Fruit fly (Drosophila melanogaster): Measurements from ENCODE around the gene CG7702.

Gene CG7702

DNA sequence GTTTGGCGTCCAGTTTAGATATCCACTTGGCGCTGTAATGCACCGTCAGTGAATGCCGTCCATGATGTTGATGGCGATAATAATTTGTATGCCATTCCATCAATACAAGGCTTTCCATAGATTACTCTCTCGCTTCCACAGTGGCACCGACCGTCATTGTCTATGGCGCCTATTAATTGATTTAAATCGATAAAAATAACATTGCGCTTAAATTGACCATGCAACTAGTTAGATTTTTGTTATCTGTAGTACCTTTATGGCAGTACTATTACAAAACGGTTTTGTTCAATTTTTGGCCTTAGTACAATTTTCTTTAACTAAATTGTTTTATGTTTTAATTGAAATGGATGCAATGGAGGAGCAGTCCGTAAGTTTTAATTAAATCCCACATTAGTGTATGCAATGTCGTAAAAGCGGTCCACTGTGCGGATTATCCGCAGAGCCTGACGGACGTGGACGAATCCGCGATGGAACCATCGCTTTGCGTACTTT, 49.7 kb upstream of the CG7702 start (continued):
- TF ChIP-seq CG8319 (GFP tag; optimal IDR thresholded peaks at IDR 0.05), result no peak
- no peak for TF ChIP-seq eg (GFP tag; IDR thresholded peaks at IDR 0.05)
- TF ChIP-seq Sox102F (GFP tag; optimal IDR thresholded peaks at IDR 0.05), result no peak
- TF ChIP-seq CG15336 (GFP tag; IDR thresholded peaks at IDR 0.05), result peak; percentile 38; the same call in 1 of the 2 replicates
- TF ChIP-seq salr (GFP tag; optimal IDR thresholded peaks at IDR 0.05), result peak in 1 of 2 experiments; percentile 52
- TF ChIP-seq CG34406 (GFP tag; optimal IDR thresholded peaks at IDR 0.05), result no peak
- TF ChIP-seq Sox14 (GFP tag; optimal IDR thresholded peaks at IDR 0.05), result peak; percentile 5
- TF ChIP-seq net (GFP tag; optimal IDR thresholded peaks at IDR 0.05), result no peak
- TF ChIP-seq CG6163 (GFP tag; IDR thresholded peaks at IDR 0.05), result no peak
- TF ChIP-seq ss (GFP tag; optimal IDR thresholded peaks at IDR 0.05), result no peak
- no peak for TF ChIP-seq CG6792 (GFP tag; optimal IDR thresholded peaks at IDR 0.05)
- TF ChIP-seq CG6854 (GFP tag; optimal IDR thresholded peaks at IDR 0.05), result no peak
- no peak for TF ChIP-seq svp (GFP tag)
- no peak for TF ChIP-seq CG8632 (GFP tag; optimal IDR thresholded peaks at IDR 0.05)
- TF ChIP-seq dsx (GFP tag; optimal IDR thresholded peaks at IDR 0.05; ENCODE audit: poor library complexity, severe bottlenecking), result no peak
- TF ChIP-seq CG4318 (GFP tag; optimal IDR thresholded peaks at IDR 0.05), result peak; percentile 43
- no peak for TF ChIP-seq Ets21C (GFP tag; optimal IDR thresholded peaks at IDR 0.05)
- no peak for TF ChIP-seq achi (GFP tag; optimal IDR thresholded peaks at IDR 0.05)
- no peak for TF ChIP-seq topi (GFP tag; optimal IDR thresholded peaks at IDR 0.05)
- TF ChIP-seq CG31627 (GFP tag; optimal IDR thresholded peaks at IDR 0.05), result no peak
- TF ChIP-seq fkh (GFP tag; optimal IDR thresholded peaks at IDR 0.05), result no peak
- TF ChIP-seq fd59A (GFP tag; optimal IDR thresholded peaks at IDR 0.05), result no peak
- TF ChIP-seq CG1621 (tag; optimal IDR thresholded peaks at IDR 0.05), result no peak
- TF ChIP-seq Eip78C (GFP tag), result peak; percentile 67
- no peak for TF ChIP-seq CG11902 (GFP tag; optimal IDR thresholded peaks at IDR 0.05)
- TF ChIP-seq Blimp-1 (GFP tag; optimal IDR thresholded peaks at IDR 0.05), result no peak

DNA sequence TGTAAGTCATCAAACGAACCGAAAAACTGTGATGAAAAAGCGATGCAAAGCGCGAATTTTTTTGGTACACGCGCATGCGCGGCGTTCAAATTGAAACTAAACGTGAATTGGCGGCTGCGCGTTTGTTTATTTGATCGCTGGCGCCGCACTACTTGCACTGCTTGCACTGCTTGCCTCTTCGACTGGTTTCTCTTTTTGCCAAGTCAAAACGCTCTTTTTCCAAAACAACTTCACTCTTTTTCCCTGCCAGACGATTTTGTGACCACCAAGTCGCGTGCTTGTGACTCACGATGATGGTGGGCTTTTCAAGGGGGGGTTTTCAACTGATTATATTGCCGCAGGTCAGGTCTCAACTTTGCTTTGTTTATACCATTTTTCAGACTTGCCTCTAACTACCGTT, 48.0 kb upstream of the CG7702 start, which contains the start of gene CG14304:
Gene CG14304 (minus strand): TSS at position 98 of the 400 bp plus-strand sequence.
- TF ChIP-seq CG6808 (GFP tag; optimal IDR thresholded peaks at IDR 0.05) (no peak), eg (GFP tag; IDR thresholded peaks at IDR 0.05) (peak; percentile 44; the same call in 1 of the 3 replicates), CG3032 (tag; optimal IDR thresholded peaks at IDR 0.05) (no peak), Gug (GFP tag; IDR thresholded peaks at IDR 0.05) (no peak), ss (GFP tag; optimal IDR thresholded peaks at IDR 0.05) (peak in 1 of 2 experiments; percentile 30)

DNA sequence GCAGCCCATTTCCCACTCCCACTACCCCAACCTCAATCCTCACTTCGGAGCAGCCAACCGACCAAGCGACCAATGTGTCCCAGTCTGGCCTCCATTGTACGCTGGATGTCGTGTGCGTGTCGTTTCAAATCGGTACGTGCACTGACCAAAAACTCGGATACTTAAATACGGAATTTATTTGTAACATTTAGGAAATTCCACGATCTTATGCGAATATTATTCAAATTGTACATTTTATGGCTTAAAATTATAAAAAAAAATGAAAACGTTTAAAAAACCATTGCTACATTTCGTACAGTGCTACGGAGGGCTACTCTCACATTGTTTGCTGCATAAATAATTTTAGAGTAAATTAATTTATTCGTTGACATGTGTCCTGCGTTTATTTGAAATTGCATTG, 44.6 kb upstream of the CG7702 start:
- TF ChIP-seq Gug (GFP tag; IDR thresholded peaks at IDR 0.05) (peak; percentile 39; the same call in 1 of the 2 replicates), CG3919 (GFP tag; optimal IDR thresholded peaks at IDR 0.05) (peak; percentile 54), Hr4 (GFP tag; optimal IDR thresholded peaks at IDR 0.05) (peak; percentile 82), CG4318 (GFP tag; optimal IDR thresholded peaks at IDR 0.05) (peak; percentile 53), achi (GFP tag; optimal IDR thresholded peaks at IDR 0.05) (peak; percentile 49), CG3032 (tag; optimal IDR thresholded peaks at IDR 0.05) (no peak), CG1621 (tag; optimal IDR thresholded peaks at IDR 0.05) (no peak), Sox102F (GFP tag; optimal IDR thresholded peaks at IDR 0.05) (no peak), CG7368 (GFP tag; optimal IDR thresholded peaks at IDR 0.05) (no peak), OdsH (GFP tag; optimal IDR thresholded peaks at IDR 0.05) (peak; percentile 49), net (GFP tag; optimal IDR thresholded peaks at IDR 0.05) (peak; percentile 38), CG8119 (GFP tag; IDR thresholded peaks at IDR 0.05) (peak; percentile 83), Sox14 (GFP tag; optimal IDR thresholded peaks at IDR 0.05) (peak; percentile 13), Met (GFP tag; optimal IDR thresholded peaks at IDR 0.05) (peak; percentile 1), Lpt (GFP tag; optimal IDR thresholded peaks at IDR 0.05) (peak; percentile 20), CG16779 (tag; optimal IDR thresholded peaks at IDR 0.05) (no peak), CG10669 (GFP tag; optimal IDR thresholded peaks at IDR 0.05) (no peak), Smox (GFP tag; optimal IDR thresholded peaks at IDR 0.05) (no peak), lz (GFP tag; optimal IDR thresholded peaks at IDR 0.05) (no peak), CG32006 (GFP tag; optimal IDR thresholded peaks at IDR 0.05) (peak; percentile 73), fd59A (GFP tag; optimal IDR thresholded peaks at IDR 0.05) (no peak), CG6792 (GFP tag; optimal IDR thresholded peaks at IDR 0.05) (no peak), spab (GFP tag; optimal IDR thresholded peaks at IDR 0.05) (no peak), Blimp-1 (GFP tag; optimal IDR thresholded peaks at IDR 0.05) (no peak), Sox15 (GFP tag; optimal IDR thresholded peaks at IDR 0.05) (no peak), CG6854 (GFP tag; optimal IDR thresholded peaks at IDR 0.05) (no peak), eg (GFP tag; IDR thresholded peaks at IDR 0.05) (peak; percentile 74), ss (GFP tag; optimal IDR thresholded peaks at IDR 0.05) (no peak), esn (GFP tag; optimal IDR thresholded peaks at IDR 0.05) (no peak), cyc (GFP tag; optimal IDR thresholded peaks at IDR 0.05) (peak; percentile 1), Eip93F (GFP tag; optimal IDR thresholded peaks at IDR 0.05) (no peak), CG34406 (GFP tag; optimal IDR thresholded peaks at IDR 0.05) (no peak), topi (GFP tag; optimal IDR thresholded peaks at IDR 0.05) (no peak)
